Worm (Caenorhabditis elegans): ENCODE results near the gene ttr-57.

Gene ttr-57

DNA sequence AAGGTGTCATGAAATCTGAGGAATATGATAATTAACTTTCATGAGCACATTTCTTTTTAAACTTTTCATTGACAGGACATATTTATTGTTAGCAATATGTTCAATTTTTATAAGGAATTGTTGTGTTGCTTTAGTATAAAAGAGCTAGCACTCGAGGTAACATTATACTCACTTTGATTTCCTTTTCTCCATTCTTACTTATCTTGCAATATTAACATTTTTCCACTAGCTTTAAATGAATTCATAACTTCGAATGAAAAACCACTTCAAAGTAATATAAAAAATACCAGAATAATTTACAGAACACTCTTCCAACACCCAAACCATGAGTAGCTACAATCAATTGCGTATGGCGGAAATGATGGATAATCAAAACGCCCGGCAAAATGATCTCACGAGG is 31.5 kb upstream of the ttr-57 start, which contains the start of gene F26F2.5:
Gene F26F2.5, plus strand, starts transcription at position 301 of the 400 bp plus-strand sequence.
- TF ChIP-seq B0310.2 (tag; optimal IDR thresholded peaks at IDR 0.05) = no peak
- no peak for TF ChIP-seq flt-1 (GFP tag; IDR thresholded peaks at IDR 0.05)
- TF ChIP-seq ceh-13 (GFP tag; optimal IDR thresholded peaks at IDR 0.05) = no peak
- TF ChIP-seq hmbx-1 (tag; optimal IDR thresholded peaks at IDR 0.05) = no peak
- no peak for TF ChIP-seq tbx-37 (GFP tag; conservative IDR thresholded peaks at IDR 0.05)
- TF ChIP-seq sea-1 (GFP tag; conservative IDR thresholded peaks at IDR 0.05) = no peak
- no peak for TF ChIP-seq ets-7 (tag; optimal IDR thresholded peaks at IDR 0.05)
- TF ChIP-seq hnd-1 (tag; optimal IDR thresholded peaks at IDR 0.05) = no peak
- TF ChIP-seq aly-1 (tag; optimal IDR thresholded peaks at IDR 0.05) = no peak
- no peak for TF ChIP-seq ama-1 (optimal IDR thresholded peaks at IDR 0.05)
- TF ChIP-seq ceh-36 (tag; optimal IDR thresholded peaks at IDR 0.05) = no peak
- no peak for TF ChIP-seq tra-4 (tag; optimal IDR thresholded peaks at IDR 0.05)
- no peak for TF ChIP-seq tbx-11 (GFP tag; IDR thresholded peaks at IDR 0.05)
- no peak for TF ChIP-seq pes-1 (GFP tag; IDR thresholded peaks at IDR 0.05)
- no peak for TF ChIP-seq F13C5.2 (tag; optimal IDR thresholded peaks at IDR 0.05)
- no peak for TF ChIP-seq hmg-4 (GFP tag; optimal IDR thresholded peaks at IDR 0.05)
- no peak for TF ChIP-seq scrt-1 (GFP tag; IDR thresholded peaks at IDR 0.05)

DNA sequence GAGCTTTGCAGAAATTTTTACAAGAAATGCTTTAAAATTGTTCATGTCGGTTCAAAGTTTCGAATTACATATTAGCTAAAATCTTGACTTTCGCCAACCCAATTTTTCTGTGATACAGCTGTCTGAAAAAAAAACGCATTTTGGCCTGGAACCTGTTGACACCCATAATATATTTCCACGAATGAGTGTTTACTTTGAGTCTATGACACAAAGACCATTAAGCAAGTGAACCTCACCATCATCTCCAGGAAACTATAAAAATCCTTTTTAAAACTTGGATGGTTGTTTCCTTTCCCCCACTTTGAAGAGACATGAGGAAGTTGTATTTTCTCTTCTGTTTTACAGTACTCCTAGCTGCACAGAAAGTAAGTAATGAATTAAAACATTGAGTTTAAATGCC is 30.6 kb upstream of the ttr-57 start, which contains the start of gene clec-263:
Gene clec-263, plus strand, starts transcription at position 301 of the 400 bp plus-strand sequence.
- TF ChIP-seq B0310.2 (tag; optimal IDR thresholded peaks at IDR 0.05) (no peak), pes-1 (GFP tag; IDR thresholded peaks at IDR 0.05) (no peak), ets-7 (tag; optimal IDR thresholded peaks at IDR 0.05) (no peak), ama-1 (optimal IDR thresholded peaks at IDR 0.05) (no peak), hmbx-1 (tag; optimal IDR thresholded peaks at IDR 0.05) (no peak), hnd-1 (tag; optimal IDR thresholded peaks at IDR 0.05) (no peak), tbx-37 (GFP tag; conservative IDR thresholded peaks at IDR 0.05) (no peak), flt-1 (GFP tag; IDR thresholded peaks at IDR 0.05) (no peak), sea-1 (GFP tag; conservative IDR thresholded peaks at IDR 0.05) (no peak), scrt-1 (GFP tag; IDR thresholded peaks at IDR 0.05) (no peak), tra-4 (tag; optimal IDR thresholded peaks at IDR 0.05) (no peak), ceh-13 (GFP tag; optimal IDR thresholded peaks at IDR 0.05) (no peak), ceh-36 (tag; optimal IDR thresholded peaks at IDR 0.05) (no peak), tbx-11 (GFP tag; IDR thresholded peaks at IDR 0.05) (no peak), aly-1 (tag; optimal IDR thresholded peaks at IDR 0.05) (no peak), hmg-4 (GFP tag; optimal IDR thresholded peaks at IDR 0.05) (no peak), F13C5.2 (tag; optimal IDR thresholded peaks at IDR 0.05) (no peak)

DNA sequence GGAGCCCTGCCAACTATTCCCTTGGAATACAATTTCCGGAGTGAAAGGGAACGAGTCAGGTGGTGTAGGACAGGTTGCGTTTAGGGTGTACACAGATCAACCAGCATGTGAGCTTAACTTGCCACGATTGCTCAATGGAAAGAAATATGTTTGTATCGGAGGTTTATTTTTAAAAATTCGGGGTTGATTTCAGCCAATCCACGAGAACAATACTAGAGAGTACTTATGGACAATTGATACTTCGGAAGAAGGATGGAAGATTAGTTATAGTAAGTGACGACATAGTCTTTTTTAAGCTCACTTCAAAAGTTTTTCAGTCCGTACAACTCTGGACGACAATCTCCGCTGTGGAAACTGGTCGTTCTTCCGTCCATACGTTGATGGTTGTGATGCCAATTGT is 30.0 kb upstream of the ttr-57 start:
- TF ChIP-seq tbx-11 (GFP tag; IDR thresholded peaks at IDR 0.05) (no peak), hmg-4 (GFP tag; optimal IDR thresholded peaks at IDR 0.05) (no peak), tra-4 (tag; optimal IDR thresholded peaks at IDR 0.05) (no peak), aly-1 (tag; optimal IDR thresholded peaks at IDR 0.05) (no peak), B0310.2 (tag; optimal IDR thresholded peaks at IDR 0.05) (no peak), ceh-13 (GFP tag; optimal IDR thresholded peaks at IDR 0.05) (no peak), F13C5.2 (tag; optimal IDR thresholded peaks at IDR 0.05) (no peak)

DNA sequence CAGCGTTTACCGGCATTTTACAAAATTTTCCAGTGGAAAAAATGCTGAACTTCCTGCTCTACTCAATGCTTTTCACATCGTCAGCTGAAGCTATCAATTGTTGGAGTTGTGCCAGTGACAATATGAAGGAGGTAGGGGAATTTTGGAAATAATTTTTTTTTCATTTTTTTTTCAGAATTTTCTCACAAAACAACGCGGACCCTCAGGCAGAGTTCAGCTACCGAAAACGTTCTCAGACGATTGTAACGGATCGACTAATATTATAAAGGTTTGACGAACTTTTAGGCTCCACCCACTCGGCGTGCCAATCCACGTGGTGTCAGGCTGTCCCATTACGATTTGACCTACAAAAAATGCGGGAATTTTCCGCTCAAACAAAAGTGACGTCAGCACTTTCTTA is 25.4 kb upstream of the ttr-57 start, which contains the start of gene F26F2.8:
Gene F26F2.8, plus strand, starts transcription at position 13 of the 400 bp plus-strand sequence.
- no peak for TF ChIP-seq ets-7 (tag; optimal IDR thresholded peaks at IDR 0.05)
- TF ChIP-seq ceh-36 (tag; optimal IDR thresholded peaks at IDR 0.05) = no peak
- no peak for TF ChIP-seq aly-1 (tag; optimal IDR thresholded peaks at IDR 0.05)
- no peak for TF ChIP-seq ama-1 (optimal IDR thresholded peaks at IDR 0.05)
- TF ChIP-seq hmg-4 (GFP tag; optimal IDR thresholded peaks at IDR 0.05) = no peak
- no peak for TF ChIP-seq tbx-37 (GFP tag; conservative IDR thresholded peaks at IDR 0.05)

DNA sequence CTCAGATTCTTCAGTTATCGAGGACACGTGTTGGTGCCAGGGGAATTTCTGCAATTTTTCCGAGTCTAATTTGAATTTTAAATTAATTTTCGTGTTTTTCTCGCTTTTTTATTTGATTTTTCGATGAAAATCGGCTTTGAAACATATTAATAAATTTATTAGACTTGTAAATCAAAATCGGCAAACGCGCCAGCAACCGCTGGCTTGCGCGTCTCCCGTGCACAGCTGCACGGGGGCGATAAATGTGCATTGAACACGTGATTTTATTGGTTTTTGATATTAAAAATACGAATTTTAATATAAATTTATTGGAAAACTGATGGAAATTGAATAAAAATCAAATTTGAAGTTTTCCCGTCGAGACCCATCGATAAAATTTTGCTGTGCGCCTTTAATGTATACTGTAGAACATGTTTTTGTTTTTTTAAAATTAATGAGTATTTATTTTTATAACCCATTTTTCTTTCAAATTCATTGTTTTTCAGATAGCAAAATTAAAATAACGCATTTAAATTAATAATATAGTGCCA is 24.3 kb upstream of the ttr-57 start, which contains the start of gene F26F2.7:
Gene F26F2.7, plus strand, starts transcription at position 480 of the 530 bp plus-strand sequence.
- TF ChIP-seq ama-1 (optimal IDR thresholded peaks at IDR 0.05) (no peak), sea-1 (GFP tag; conservative IDR thresholded peaks at IDR 0.05) (no peak), F13C5.2 (tag; optimal IDR thresholded peaks at IDR 0.05) (peak; percentile 76), pes-1 (GFP tag; IDR thresholded peaks at IDR 0.05) (0 out of 2 replicates have a peak, but pooled peaks have one; percentile 42), ceh-13 (GFP tag; optimal IDR thresholded peaks at IDR 0.05) (no peak), tra-4 (tag; optimal IDR thresholded peaks at IDR 0.05) (no peak), flt-1 (GFP tag; IDR thresholded peaks at IDR 0.05) (no peak), tbx-37 (GFP tag; conservative IDR thresholded peaks at IDR 0.05) (0 out of 2 replicates have a peak, but pooled peaks have one; percentile 19), hmg-4 (GFP tag; optimal IDR thresholded peaks at IDR 0.05) (peak; percentile 32), B0310.2 (tag; optimal IDR thresholded peaks at IDR 0.05) (no peak), scrt-1 (GFP tag; IDR thresholded peaks at IDR 0.05) (no peak), tbx-11 (GFP tag; IDR thresholded peaks at IDR 0.05) (0 out of 2 replicates have a peak, but pooled peaks have one; percentile 18), hnd-1 (tag; optimal IDR thresholded peaks at IDR 0.05) (no peak), aly-1 (tag; optimal IDR thresholded peaks at IDR 0.05) (no peak), ets-7 (tag; optimal IDR thresholded peaks at IDR 0.05) (no peak), ceh-36 (tag; optimal IDR thresholded peaks at IDR 0.05) (no peak), hmbx-1 (tag; optimal IDR thresholded peaks at IDR 0.05) (no peak)

DNA sequence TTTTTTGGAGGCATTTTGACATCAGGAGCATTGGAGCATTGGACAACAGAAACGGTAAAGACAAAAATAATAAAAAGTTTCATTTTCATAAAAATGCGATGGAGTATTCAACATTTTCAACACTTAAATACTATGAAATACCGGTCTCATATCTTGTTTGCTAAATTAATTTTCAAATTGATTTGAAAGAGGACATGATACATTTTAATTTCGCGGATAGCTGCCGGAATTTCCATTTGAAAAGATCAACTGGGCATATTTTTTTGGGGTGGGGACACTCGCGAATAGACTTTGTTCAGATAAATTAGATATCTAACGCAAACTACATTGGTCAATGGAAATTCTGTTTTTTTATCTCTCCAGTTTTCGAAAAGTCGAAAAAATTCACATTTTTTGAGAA is 10.2 kb upstream of the ttr-57 start, which contains the start of gene F26F2.10:
Gene F26F2.10, minus strand, starts transcription at position 101 of the 400 bp plus-strand sequence.
- no peak for TF ChIP-seq hmbx-1 (tag; optimal IDR thresholded peaks at IDR 0.05)
- TF ChIP-seq hmg-4 (GFP tag; optimal IDR thresholded peaks at IDR 0.05) = no peak
- no peak for TF ChIP-seq F13C5.2 (tag; optimal IDR thresholded peaks at IDR 0.05)
- no peak for TF ChIP-seq ceh-13 (GFP tag; optimal IDR thresholded peaks at IDR 0.05)
- TF ChIP-seq flt-1 (GFP tag; IDR thresholded peaks at IDR 0.05) = no peak
- no peak for TF ChIP-seq pes-1 (GFP tag; IDR thresholded peaks at IDR 0.05)
- TF ChIP-seq ceh-36 (tag; optimal IDR thresholded peaks at IDR 0.05) = no peak
- no peak for TF ChIP-seq hnd-1 (tag; optimal IDR thresholded peaks at IDR 0.05)
- no peak for TF ChIP-seq ets-7 (tag; optimal IDR thresholded peaks at IDR 0.05)
- TF ChIP-seq tbx-37 (GFP tag; conservative IDR thresholded peaks at IDR 0.05) = no peak
- no peak for TF ChIP-seq tra-4 (tag; optimal IDR thresholded peaks at IDR 0.05)
- TF ChIP-seq B0310.2 (tag; optimal IDR thresholded peaks at IDR 0.05) = no peak
- TF ChIP-seq ama-1 (optimal IDR thresholded peaks at IDR 0.05) = no peak
- TF ChIP-seq tbx-11 (GFP tag; IDR thresholded peaks at IDR 0.05) = no peak
- no peak for TF ChIP-seq aly-1 (tag; optimal IDR thresholded peaks at IDR 0.05)
- no peak for TF ChIP-seq sea-1 (GFP tag; conservative IDR thresholded peaks at IDR 0.05)
- TF ChIP-seq scrt-1 (GFP tag; IDR thresholded peaks at IDR 0.05) = no peak

DNA sequence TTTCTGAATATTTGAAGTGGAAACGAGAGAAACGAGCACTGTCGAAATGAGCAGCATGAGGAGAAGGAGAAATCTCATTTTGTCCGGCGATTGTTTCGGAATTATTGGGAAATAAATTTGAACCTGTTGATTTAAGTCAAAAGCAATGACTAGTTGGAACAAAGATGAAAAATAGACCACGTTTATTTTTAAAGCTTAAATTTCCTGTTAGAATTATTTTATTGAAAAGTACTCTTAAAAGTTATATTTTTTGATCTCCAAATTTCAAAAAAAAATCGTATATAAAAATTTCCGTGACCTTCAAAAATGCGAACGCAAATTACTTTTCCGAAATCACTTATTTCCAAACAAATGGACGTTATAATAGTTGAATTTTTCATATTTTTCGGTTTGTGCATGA is 9.3 kb upstream of the ttr-57 start, which contains the start of gene F26F2.11:
Gene F26F2.11, minus strand, starts transcription at position 101 of the 400 bp plus-strand sequence.
- TF ChIP-seq flt-1 (GFP tag; IDR thresholded peaks at IDR 0.05) (no peak), tbx-37 (GFP tag; conservative IDR thresholded peaks at IDR 0.05) (no peak), sea-1 (GFP tag; conservative IDR thresholded peaks at IDR 0.05) (no peak), ceh-36 (tag; optimal IDR thresholded peaks at IDR 0.05) (no peak), aly-1 (tag; optimal IDR thresholded peaks at IDR 0.05) (no peak), ets-7 (tag; optimal IDR thresholded peaks at IDR 0.05) (no peak)

Data from whole organism, early embryonic.